Worm (Caenorhabditis elegans) whole organism, early embryonic: ENCODE measurements around the gene mrps-22.

Source experiments
- B0310.2 ChIP-seq: sonication (generic microtip); optimal IDR thresholded peaks from 2 replicates; lab custom pipeline; 2016; ENCODE audit warnings: mild to moderate bottlenecking, missing genetic modification characterization, missing compliant biosample characterization
- F13C5.2 ChIP-seq: sonication (generic microtip); optimal IDR thresholded peaks from 2 replicates; lab custom pipeline; 2017; ENCODE audit warnings: mild to moderate bottlenecking, missing genetic modification characterization, inconsistent platforms, missing compliant biosample characterization
- aly-1 ChIP-seq: sonication (generic microtip); optimal IDR thresholded peaks from 2 replicates; lab custom pipeline; 2016; ENCODE audit warnings: missing genetic modification characterization, missing compliant biosample characterization
- ama-1 ChIP-seq: fragments of 150-350 bp; optimal IDR thresholded peaks from 2 replicates; lab custom pipeline; 2014
- ceh-36 ChIP-seq: sonication (generic microtip); optimal IDR thresholded peaks from 2 replicates; lab custom pipeline; 2016; ENCODE audit warnings: missing genetic modification characterization, inconsistent platforms, missing compliant biosample characterization
- flt-1 ChIP-seq: fragments of 200-800 bp; sonication (Bioruptor generic); IDR thresholded peaks from 2 replicates; pipeline ENCODE4 v1.3.6; 2022; ENCODE audit warnings: missing genetic modification characterization, missing compliant biosample characterization
- hmbx-1 ChIP-seq: sonication (generic microtip); optimal IDR thresholded peaks from 2 replicates; lab custom pipeline; 2016; ENCODE audit warnings: mild to moderate bottlenecking, missing genetic modification characterization, missing compliant biosample characterization
- hmg-4 ChIP-seq: fragments of 200-800 bp; sonication (Bioruptor generic); optimal IDR thresholded peaks from 2 replicates; lab custom pipeline; 2018; ENCODE audit warnings: mild to moderate bottlenecking, missing genetic modification characterization, missing compliant biosample characterization
- scrt-1 ChIP-seq: fragments of 200-800 bp; sonication (Bioruptor generic); IDR thresholded peaks from 2 replicates; pipeline ENCODE4 v1.3.6; 2022; ENCODE audit warnings: missing genetic modification characterization, missing compliant biosample characterization
- sea-1 ChIP-seq: fragments of 200-800 bp; sonication (Bioruptor generic); conservative IDR thresholded peaks from 2 replicates; pipeline ENCODE4 v1.3.6; 2022; ENCODE audit warnings: missing genetic modification characterization, missing compliant biosample characterization
- tbx-11 ChIP-seq: fragments of 200-800 bp; sonication (Bioruptor generic); IDR thresholded peaks from 2 replicates; pipeline ENCODE4 v1.3.6; 2022; ENCODE audit warnings: missing genetic modification characterization, missing compliant biosample characterization

ce11 chrII:10537988-10538387, 44.4 kb upstream of the mrps-22 start:
- TF ChIP-seq hmg-4 (no peak), aly-1 (tag; lab: Kevin White, UChicago) (no peak), F13C5.2 (tag; lab: Kevin White, UChicago) (peak; percentile 19), ama-1 (lab: Kevin White, UChicago) (no peak), ceh-36 (tag; lab: Kevin White, UChicago) (no peak), hmbx-1 (no peak), B0310.2 (tag; lab: Kevin White, UChicago) (no peak), tbx-11 (GFP tag; lab: Robert Waterston, UW) (no peak), flt-1 (no peak), scrt-1 (GFP tag; lab: Robert Waterston, UW) (no peak), sea-1 (no peak)
